Fruit fly (Drosophila melanogaster): ENCODE measurements around the gene moi.

The moi gene

DNA sequence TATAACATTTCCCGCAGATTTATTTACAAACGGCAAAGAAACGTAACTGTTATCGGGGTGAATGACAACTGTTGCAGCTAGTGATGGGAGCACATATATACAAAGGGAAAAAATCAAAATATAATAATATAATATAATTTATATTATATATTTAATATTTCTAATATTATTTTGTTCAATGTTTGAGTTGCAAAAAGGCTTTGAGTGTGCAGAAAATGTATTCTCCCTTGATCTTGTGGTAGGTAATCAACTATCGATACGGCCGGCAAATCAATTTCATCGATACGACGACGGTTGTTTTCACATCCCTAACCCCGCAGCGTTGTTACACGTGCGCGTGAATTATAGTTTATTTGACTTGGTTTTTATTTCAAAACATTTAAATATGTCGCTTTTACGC is 31.9 kb upstream of the moi start, which contains the start of the genes mTerf5 and Non3 (continued):
- TF ChIP-seq Dref (GFP tag; IDR thresholded peaks at IDR 0.05): peak; percentile 77
- peak; percentile 12 for TF ChIP-seq CG30431 (GFP tag; optimal IDR thresholded peaks at IDR 0.05)
- no peak for TF ChIP-seq cad (GFP tag; optimal IDR thresholded peaks at IDR 0.05)
- peak; percentile 75 for TF ChIP-seq Xbp1 (GFP tag; optimal IDR thresholded peaks at IDR 0.05)
- TF ChIP-seq CG30403 (GFP tag; optimal IDR thresholded peaks at IDR 0.05): peak; percentile 61
- peak; percentile 73 for TF ChIP-seq gcm (GFP tag; optimal IDR thresholded peaks at IDR 0.05)
- no peak for TF ChIP-seq CG10565 (GFP tag; optimal IDR thresholded peaks at IDR 0.05)
- no peak; the same call in 1 of the 2 replicates for TF ChIP-seq Ravus (GFP tag; IDR thresholded peaks at IDR 0.05)
- TF ChIP-seq Dip2 (GFP tag; IDR thresholded peaks at IDR 0.05): no peak
- TF ChIP-seq CG11696 (GFP tag; IDR thresholded peaks at IDR 0.05): no peak
- no peak for TF ChIP-seq fru (optimal IDR thresholded peaks at IDR 0.05)
- no peak for TF ChIP-seq gce (GFP tag; IDR thresholded peaks at IDR 0.05)
- TF ChIP-seq CG10543 (GFP tag; optimal IDR thresholded peaks at IDR 0.05): peak; percentile 33
- peak; percentile 44 for TF ChIP-seq CG16863 (GFP tag; optimal IDR thresholded peaks at IDR 0.05)
- no peak for TF ChIP-seq CG6175 (GFP tag; IDR thresholded peaks at IDR 0.05)
- peak; percentile 77 for TF ChIP-seq nerfin-1 (tag; optimal IDR thresholded peaks at IDR 0.05)
- no peak for TF ChIP-seq ara (GFP tag; IDR thresholded peaks at IDR 0.05)
- TF ChIP-seq CG15514 (GFP tag; optimal IDR thresholded peaks at IDR 0.05): peak; percentile 62
- peak; percentile 22 for TF ChIP-seq CG17912 (GFP tag; optimal IDR thresholded peaks at IDR 0.05)
- TF ChIP-seq CG18476 (GFP tag; optimal IDR thresholded peaks at IDR 0.05): peak; percentile 10
- peak; percentile 73 for TF ChIP-seq Hr3 (GFP tag; optimal IDR thresholded peaks at IDR 0.05)
- TF ChIP-seq nau (GFP tag; optimal IDR thresholded peaks at IDR 0.05): no peak
- peak; percentile 51 for TF ChIP-seq lbe (GFP tag; optimal IDR thresholded peaks at IDR 0.05)
- no peak for TF ChIP-seq gro (GFP tag; optimal IDR thresholded peaks at IDR 0.05)
- TF ChIP-seq Oli (tag; optimal IDR thresholded peaks at IDR 0.05): peak; percentile 24
- TF ChIP-seq sna (GFP tag; IDR thresholded peaks at IDR 0.05; ENCODE audit: partially characterized antibody): peak; percentile 93
- no peak for TF ChIP-seq en (GFP tag; optimal IDR thresholded peaks at IDR 0.05)
- no peak for TF ChIP-seq emc (GFP tag; optimal IDR thresholded peaks at IDR 0.05)
- no peak for TF ChIP-seq CG8281 (tag; optimal IDR thresholded peaks at IDR 0.05)
- peak; percentile 52; the same call in 1 of the 2 replicates for TF ChIP-seq tna (GFP tag; IDR thresholded peaks at IDR 0.05; ENCODE audit: partially characterized antibody)
- no peak for TF ChIP-seq aop (GFP tag; IDR thresholded peaks at IDR 0.05)
- no peak for TF ChIP-seq CG7357 (GFP tag; IDR thresholded peaks at IDR 0.05)
- TF ChIP-seq pros (GFP tag; optimal IDR thresholded peaks at IDR 0.05): no peak
- no peak for TF ChIP-seq Elba2 (GFP tag; optimal IDR thresholded peaks at IDR 0.05)
- peak; percentile 55 for TF ChIP-seq CG12155 (GFP tag; optimal IDR thresholded peaks at IDR 0.05)
- TF ChIP-seq CG4854 (GFP tag; optimal IDR thresholded peaks at IDR 0.05): no peak
- no peak for TF ChIP-seq HmgD (GFP tag; optimal IDR thresholded peaks at IDR 0.05)
- peak; percentile 68 for TF ChIP-seq CG10147 (GFP tag; optimal IDR thresholded peaks at IDR 0.05)
- peak in 1 of 3 experiments; percentile 61 for TF ChIP-seq lola (GFP tag; optimal IDR thresholded peaks at IDR 0.05)
- no peak for TF ChIP-seq Bteb2 (GFP tag; optimal IDR thresholded peaks at IDR 0.05)
- no peak for TF ChIP-seq toy (GFP tag; IDR thresholded peaks at IDR 0.05)
- no peak for TF ChIP-seq CG12744 (GFP tag; optimal IDR thresholded peaks at IDR 0.05)
- TF ChIP-seq corto (GFP tag; optimal IDR thresholded peaks at IDR 0.05): no peak
- TF ChIP-seq CG9215 (GFP tag; IDR thresholded peaks at IDR 0.05): peak; percentile 46
- TF ChIP-seq esg (GFP tag; conservative IDR thresholded peaks at IDR 0.05): peak; percentile 55
- peak; percentile 77 for TF ChIP-seq CG34422 (GFP tag; IDR thresholded peaks at IDR 0.05)
- TF ChIP-seq wdn (GFP tag; IDR thresholded peaks at IDR 0.05): no peak
- peak; percentile 40 for TF ChIP-seq fd96Cb (tag; optimal IDR thresholded peaks at IDR 0.05)
- no peak for TF ChIP-seq CG11398 (GFP tag; optimal IDR thresholded peaks at IDR 0.05)
- TF ChIP-seq Ada2b (GFP tag; IDR thresholded peaks at IDR 0.05): peak; percentile 58
- TF ChIP-seq HLH4C (GFP tag; IDR thresholded peaks at IDR 0.05; ENCODE audit: partially characterized antibody): peak; percentile 86
- no peak for TF ChIP-seq CG14014 (GFP tag; IDR thresholded peaks at IDR 0.05)

Data from whole organism, embryonic.